Worm (Caenorhabditis elegans) whole organism, young adult: ENCODE results near the gene col-129.
A peak's percentile ranks its signal among the peaks of the same experiment; 100 is the strongest.

Experiments used
- F22D6.2 ChIP-seq: sonication (generic microtip); optimal IDR thresholded peaks from 2 replicates; lab custom pipeline; 2016; ENCODE audit warnings: mild to moderate bottlenecking, missing genetic modification characterization, missing compliant biosample characterization
- F39B2.1 ChIP-seq: fragments of 200-800 bp; sonication (Bioruptor generic); IDR thresholded peaks from 2 replicates; pipeline ENCODE4 v1.3.6; 2022; ENCODE audit warnings: missing genetic modification reagents, missing genetic modification characterization, missing compliant biosample characterization
- F49E8.2 ChIP-seq: sonication (generic microtip); optimal IDR thresholded peaks from 3 replicates; lab custom pipeline; 2017; ENCODE audit warnings: missing genetic modification characterization, mild to moderate bottlenecking, missing compliant biosample characterization, antibody characterized with exemption, moderate library complexity; ENCODE audit not compliant: insufficient read depth
- F52B5.7 ChIP-seq: sonication (generic microtip); optimal IDR thresholded peaks from 2 replicates; lab custom pipeline; 2016; ENCODE audit warnings: mild to moderate bottlenecking, missing genetic modification characterization, missing compliant biosample characterization
- T07F8.4 ChIP-seq: sonication (generic microtip); optimal IDR thresholded peaks from 2 replicates; lab custom pipeline; 2016; ENCODE audit warnings: mild to moderate bottlenecking, missing genetic modification characterization, moderate library complexity, missing compliant biosample characterization
- Y53G8AR.9 ChIP-seq: fragments of 200-800 bp; sonication (Bioruptor generic); conservative IDR thresholded peaks from 2 replicates; pipeline ENCODE4 v1.3.6; 2022; ENCODE audit warnings: missing genetic modification reagents, missing genetic modification characterization, missing compliant biosample characterization
- Y67H2A.10 ChIP-seq: fragments of 200-800 bp; sonication (Bioruptor generic); conservative IDR thresholded peaks from 2 replicates; pipeline ENCODE4 v1.3.6; 2022; ENCODE audit warnings: missing genetic modification reagents, missing genetic modification characterization, missing compliant biosample characterization
- aptf-3 ChIP-seq: fragments of 200-800 bp; sonication (Bioruptor generic); IDR thresholded peaks from 2 replicates; pipeline ENCODE4 v1.3.6; 2022; ENCODE audit warnings: missing genetic modification characterization, missing compliant biosample characterization
- athp-1 ChIP-seq: sonication (generic microtip); optimal IDR thresholded peaks from 2 replicates; lab custom pipeline; 2017; ENCODE audit warnings: mild to moderate bottlenecking, missing genetic modification characterization, missing compliant biosample characterization
- attf-5 ChIP-seq: fragments of 200-800 bp; sonication (Bioruptor generic); optimal IDR thresholded peaks from 2 replicates; lab custom pipeline; 2018; ENCODE audit warnings: mild to moderate bottlenecking, missing genetic modification characterization, missing compliant biosample characterization
- ceh-100 ChIP-seq: fragments of 200-800 bp; sonication (Bioruptor generic); IDR thresholded peaks from 2 replicates; pipeline ENCODE4 v1.3.6; 2022; ENCODE audit warnings: missing genetic modification reagents, missing genetic modification characterization, missing compliant biosample characterization
- chd-7 ChIP-seq: sonication (generic microtip); optimal IDR thresholded peaks from 2 replicates; lab custom pipeline; 2016; ENCODE audit warnings: mild to moderate bottlenecking, missing genetic modification characterization, moderate library complexity, missing compliant biosample characterization
- dpff-1 ChIP-seq: sonication (generic microtip); optimal IDR thresholded peaks from 2 replicates; lab custom pipeline; 2017; ENCODE audit warnings: mild to moderate bottlenecking, missing genetic modification characterization, missing compliant biosample characterization
- dpl-1 ChIP-seq: fragments of 150-350 bp; optimal IDR thresholded peaks from 2 replicates; lab custom pipeline; 2014; ENCODE audit warnings: missing biosample characterization, missing genetic modification reagents, missing genetic modification characterization
- efl-1 ChIP-seq: fragments of 150-350 bp; optimal IDR thresholded peaks from 2 replicates; lab custom pipeline; 2014; ENCODE audit warnings: missing biosample characterization, missing genetic modification reagents, missing genetic modification characterization
- egl-18 ChIP-seq: fragments of 200-800 bp; sonication (Bioruptor generic); IDR thresholded peaks from 2 replicates; pipeline ENCODE4 v1.3.6; 2022; ENCODE audit warnings: missing genetic modification reagents, missing genetic modification characterization, missing compliant biosample characterization
- hmg-1.2 ChIP-seq: fragments of 200-800 bp; sonication (Bioruptor generic); IDR thresholded peaks from 2 replicates; pipeline ENCODE4 v1.3.6; 2022; ENCODE audit warnings: missing genetic modification reagents, missing genetic modification characterization, missing compliant biosample characterization
- hmg-20 ChIP-seq: fragments of 200-800 bp; sonication (Bioruptor generic); IDR thresholded peaks from 2 replicates; pipeline ENCODE4 v1.3.6; 2022; ENCODE audit warnings: missing genetic modification reagents, missing genetic modification characterization, missing compliant biosample characterization
- lag-1 ChIP-seq: fragments of 200-800 bp; sonication (Bioruptor generic); IDR thresholded peaks from 2 replicates; pipeline ENCODE4 v1.3.6; 2022; ENCODE audit warnings: missing genetic modification reagents, missing genetic modification characterization, missing compliant biosample characterization
- lin-26 ChIP-seq: fragments of 200-800 bp; sonication (Bioruptor generic); IDR thresholded peaks from 2 replicates; pipeline ENCODE4 v1.3.6; 2022; ENCODE audit warnings: missing genetic modification reagents, missing genetic modification characterization, missing compliant biosample characterization
- lin-40 ChIP-seq: sonication (generic microtip); optimal IDR thresholded peaks from 2 replicates; lab custom pipeline; 2016; ENCODE audit warnings: missing genetic modification characterization, mild to moderate bottlenecking, missing compliant biosample characterization, missing genotype, missing genetic modification reagents
- lsy-27 ChIP-seq: sonication (generic microtip); optimal IDR thresholded peaks from 2 replicates; lab custom pipeline; 2017; ENCODE audit warnings: missing genetic modification characterization, mild to moderate bottlenecking, missing compliant biosample characterization, antibody characterized with exemption, missing genotype, borderline replicate concordance; ENCODE audit not compliant: insufficient read depth
- mel-28 ChIP-seq: sonication (generic microtip); optimal IDR thresholded peaks from 2 replicates; lab custom pipeline; 2016; ENCODE audit warnings: borderline replicate concordance, mild to moderate bottlenecking, missing genetic modification characterization, missing compliant biosample characterization
- nfyb-1 ChIP-seq: fragments of 200-800 bp; sonication (Bioruptor generic); IDR thresholded peaks from 2 replicates; pipeline ENCODE4 v1.3.6; 2022; ENCODE audit warnings: missing genetic modification reagents, missing genetic modification characterization, missing compliant biosample characterization
- pbrm-1 ChIP-seq: fragments of 200-800 bp; sonication (Bioruptor generic); IDR thresholded peaks from 2 replicates; pipeline ENCODE4 v1.3.6; 2022; ENCODE audit warnings: missing genetic modification reagents, missing genetic modification characterization, missing compliant biosample characterization
- rcor-1 ChIP-seq: fragments of 200-800 bp; sonication (Bioruptor generic); IDR thresholded peaks from 2 replicates; pipeline ENCODE4 v1.3.6; 2022; ENCODE audit warnings: missing genetic modification reagents, missing genetic modification characterization, missing compliant biosample characterization
- repo-1 ChIP-seq: sonication (generic microtip); optimal IDR thresholded peaks from 2 replicates; lab custom pipeline; 2017; ENCODE audit warnings: mild to moderate bottlenecking, missing genetic modification characterization, missing compliant biosample characterization
- sdz-38 ChIP-seq: sonication (generic microtip); optimal IDR thresholded peaks from 2 replicates; lab custom pipeline; 2016; ENCODE audit warnings: missing genotype, missing genetic modification characterization, missing compliant biosample characterization
- snpc-1.1 ChIP-seq: sonication (generic microtip); optimal IDR thresholded peaks from 2 replicates; lab custom pipeline; 2017; ENCODE audit warnings: missing genetic modification characterization, mild to moderate bottlenecking, missing compliant biosample characterization, antibody characterized with exemption, moderate library complexity, missing genotype, missing genetic modification reagents; ENCODE audit not compliant: insufficient read depth
- snpc-1.3 ChIP-seq: sonication (generic microtip); optimal IDR thresholded peaks from 2 replicates; lab custom pipeline; 2017; ENCODE audit warnings: missing genetic modification characterization, mild to moderate bottlenecking, missing compliant biosample characterization, antibody characterized with exemption, moderate library complexity, missing genotype, missing genetic modification reagents; ENCODE audit not compliant: insufficient read depth
- sptf-2 ChIP-seq: fragments of 200-800 bp; sonication (Bioruptor generic); optimal IDR thresholded peaks from 2 replicates; lab custom pipeline; 2018; ENCODE audit warnings: mild to moderate bottlenecking, missing genetic modification characterization, missing compliant biosample characterization
- tbp1 ChIP-seq: fragments of 200-800 bp; sonication (Bioruptor generic); optimal IDR thresholded peaks from 2 replicates; lab custom pipeline; 2018; ENCODE audit warnings: mild to moderate bottlenecking, missing genetic modification characterization, missing compliant biosample characterization
- tlf-1 ChIP-seq: fragments of 200-800 bp; sonication (Bioruptor generic); optimal IDR thresholded peaks from 2 replicates; lab custom pipeline; 2018; ENCODE audit warnings: mild to moderate bottlenecking, missing genetic modification characterization, missing compliant biosample characterization
- ztf-18 ChIP-seq: sonication (generic microtip); optimal IDR thresholded peaks from 2 replicates; lab custom pipeline; 2016; ENCODE audit warnings: missing genotype, mild to moderate bottlenecking, missing genetic modification characterization, missing compliant biosample characterization
- ztf-28 ChIP-seq: fragments of 200-800 bp; sonication (Bioruptor generic); IDR thresholded peaks from 2 replicates; pipeline ENCODE4 v1.3.6; 2022; ENCODE audit warnings: missing genetic modification reagents, missing genetic modification characterization, missing compliant biosample characterization

The col-129 gene

DNA sequence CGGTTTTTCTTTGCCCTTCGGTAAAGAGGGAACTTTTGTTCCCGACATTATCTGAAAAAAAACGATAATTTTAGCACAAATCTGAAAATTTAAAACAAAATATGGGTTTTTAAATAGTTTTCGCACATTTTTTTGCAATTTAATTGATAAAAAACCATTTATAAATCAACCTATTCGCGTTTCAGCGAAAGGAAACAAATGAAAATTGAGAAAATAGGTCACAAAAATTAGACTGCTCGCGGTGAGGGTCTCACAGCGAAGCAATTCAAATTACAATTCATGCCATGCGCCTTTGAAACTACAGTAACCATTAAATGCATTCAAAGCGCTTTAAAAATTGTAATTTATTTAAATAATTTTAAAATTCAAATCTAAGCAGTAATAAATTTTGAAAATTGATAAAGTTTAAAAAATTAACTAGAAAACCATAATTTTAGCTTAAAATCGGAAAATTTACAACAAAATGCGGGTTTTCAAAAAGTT, 44.0 kb upstream of the col-129 start, which contains the start of gene B0001.7 (continued):
- TF ChIP-seq lsy-27 = no peak
- no peak for TF ChIP-seq chd-7 (tag; lab: Kevin White, UChicago)
- TF ChIP-seq ztf-28 (GFP tag; lab: Robert Waterston, UW) = no peak
- TF ChIP-seq sdz-38 = no peak
- TF ChIP-seq tlf-1 (GFP tag; lab: Kevin White, UChicago) = no peak
- TF ChIP-seq efl-1 (GFP tag; lab: Kevin White, UChicago) = peak; percentile 69
- TF ChIP-seq mel-28 (tag; lab: Kevin White, UChicago) = no peak
- no peak for TF ChIP-seq nfyb-1 (GFP tag; lab: Robert Waterston, UW)
- no peak for TF ChIP-seq sptf-2 (GFP tag; lab: Kevin White, UChicago)
- TF ChIP-seq dpl-1 (GFP tag; lab: Kevin White, UChicago) = no peak
- TF ChIP-seq Y67H2A.10 (GFP tag; lab: Robert Waterston, UW) = no peak
- TF ChIP-seq hmg-20 (GFP tag; lab: Robert Waterston, UW) = no peak
- TF ChIP-seq ztf-18 (tag; lab: Kevin White, UChicago) = no peak
- no peak for TF ChIP-seq athp-1
- no peak for TF ChIP-seq repo-1 (tag; lab: Kevin White, UChicago)
- TF ChIP-seq snpc-1.3 (tag; lab: Kevin White, UChicago) = no peak
- no peak for TF ChIP-seq F22D6.2 (tag; lab: Kevin White, UChicago)
- TF ChIP-seq tbp1 (GFP tag; lab: Kevin White, UChicago) = peak; percentile 22
- no peak for TF ChIP-seq egl-18 (GFP tag; lab: Robert Waterston, UW)

- TF ChIP-seq lin-26 (GFP tag; lab: Robert Waterston, UW) (0 out of 2 replicates have a peak, but pooled peaks have one; percentile 50), rcor-1 (no peak), hmg-1.2 (GFP tag; lab: Robert Waterston, UW) (0 out of 2 replicates have a peak, but pooled peaks have one; percentile 17)
These were observed 40.6 kb upstream of the col-129 start, which contains the start of gene B0001.2 for ce11 chrIV:12150877-12151276. B0001.2 (minus strand) TSS chrIV:12150977.

ce11 chrIV:12149609-12150008, 39.4 kb upstream of the col-129 start:
- TF ChIP-seq F52B5.7 (no peak), lin-40 (tag; lab: Kevin White, UChicago) (no peak), sptf-2 (GFP tag; lab: Kevin White, UChicago) (no peak), snpc-1.1 (tag; lab: Kevin White, UChicago) (no peak), Y53G8AR.9 (GFP tag; lab: Robert Waterston, UW) (no peak), F49E8.2 (tag; lab: Kevin White, UChicago) (no peak), egl-18 (GFP tag; lab: Robert Waterston, UW) (no peak), F39B2.1 (GFP tag; lab: Robert Waterston, UW) (no peak), dpff-1 (tag; lab: Kevin White, UChicago) (no peak)

- TF ChIP-seq chd-7 (tag; lab: Kevin White, UChicago) (no peak), mel-28 (tag; lab: Kevin White, UChicago) (no peak), attf-5 (GFP tag; lab: Kevin White, UChicago) (no peak), aptf-3 (no peak), lag-1 (no peak), pbrm-1 (GFP tag; lab: Robert Waterston, UW) (no peak), ceh-100 (no peak), T07F8.4 (no peak)
These were observed 35.4 kb upstream of the col-129 start, which contains the start of gene B0001.3 for ce11 chrIV:12145681-12146080. B0001.3 (minus strand) TSS chrIV:12145735.
